Worm (Caenorhabditis elegans): Measurements from ENCODE around the gene F59A1.15.

The F59A1.15 gene

ce11 chrV:17722553-17722952, 38.9 kb upstream of the F59A1.15 start:
- TF ChIP-seq fkh-2 (tag; optimal IDR thresholded peaks at IDR 0.05) (no peak), nhr-23 (tag; optimal IDR thresholded peaks at IDR 0.05) (no peak), nhr-12 (tag; optimal IDR thresholded peaks at IDR 0.05) (no peak), ama-1 (optimal IDR thresholded peaks at IDR 0.05) (no peak), nhr-28 (tag; optimal IDR thresholded peaks at IDR 0.05) (no peak), aly-2 (tag; optimal IDR thresholded peaks at IDR 0.05) (no peak), egl-27 (tag; optimal IDR thresholded peaks at IDR 0.05) (no peak), jun-1 (tag; optimal IDR thresholded peaks at IDR 0.05) (no peak), lsy-12 (tag; optimal IDR thresholded peaks at IDR 0.05) (no peak), ceh-16 (tag; optimal IDR thresholded peaks at IDR 0.05) (no peak)

ce11 chrV:17721709-17722108, 38.0 kb upstream of the F59A1.15 start:
- peak; percentile 98 for TF ChIP-seq pqm-1 (tag; optimal IDR thresholded peaks at IDR 0.05)
- TF ChIP-seq ZK546.5 (tag; optimal IDR thresholded peaks at IDR 0.05): no peak
- no peak for TF ChIP-seq R02D3.7 (tag; optimal IDR thresholded peaks at IDR 0.05)
- peak; percentile 35 for TF ChIP-seq egl-27 (tag; optimal IDR thresholded peaks at IDR 0.05)
- TF ChIP-seq elt-2 (tag; optimal IDR thresholded peaks at IDR 0.05): peak; percentile 99
- TF ChIP-seq ceh-28 (tag; optimal IDR thresholded peaks at IDR 0.05): peak; percentile 19
- TF ChIP-seq jun-1 (tag; optimal IDR thresholded peaks at IDR 0.05): peak; percentile 84
- peak; percentile 47 for TF ChIP-seq pha-4 (tag; optimal IDR thresholded peaks at IDR 0.05)

ce11 chrV:17718647-17719046, 35.0 kb upstream of the F59A1.15 start, which contains the start of gene str-77:
Gene str-77 (plus strand): TSS chrV:17718947.
- TF ChIP-seq tbx-2 (tag; optimal IDR thresholded peaks at IDR 0.05): no peak
- no peak for TF ChIP-seq ZK546.5 (tag; optimal IDR thresholded peaks at IDR 0.05)
- no peak for TF ChIP-seq nhr-11 (tag; optimal IDR thresholded peaks at IDR 0.05)
- no peak for TF ChIP-seq eor-1 (tag; optimal IDR thresholded peaks at IDR 0.05)
- no peak for TF ChIP-seq elt-3 (tag; optimal IDR thresholded peaks at IDR 0.05)
- TF ChIP-seq sea-2 (GFP tag; optimal IDR thresholded peaks at IDR 0.05): no peak

- peak; percentile 97 for TF ChIP-seq elt-2 (tag; optimal IDR thresholded peaks at IDR 0.05)
- no peak for TF ChIP-seq snpc-4 (tag; optimal IDR thresholded peaks at IDR 0.05)
- TF ChIP-seq nhr-11 (tag; optimal IDR thresholded peaks at IDR 0.05): no peak
- TF ChIP-seq jun-1 (tag; optimal IDR thresholded peaks at IDR 0.05): no peak
- TF ChIP-seq pqm-1 (tag; optimal IDR thresholded peaks at IDR 0.05): peak; percentile 91
- no peak for TF ChIP-seq nhr-12 (tag; optimal IDR thresholded peaks at IDR 0.05)
- no peak for TF ChIP-seq nhr-67 (tag; optimal IDR thresholded peaks at IDR 0.05)
- no peak for TF ChIP-seq tbx-2 (tag; optimal IDR thresholded peaks at IDR 0.05)
- no peak for TF ChIP-seq egl-27 (tag; optimal IDR thresholded peaks at IDR 0.05)
- TF ChIP-seq hmg-11 (tag; optimal IDR thresholded peaks at IDR 0.05): no peak
- TF ChIP-seq nfya-1 (tag; optimal IDR thresholded peaks at IDR 0.05; ENCODE audit: insufficient read depth): no peak
- no peak for TF ChIP-seq ama-1 (optimal IDR thresholded peaks at IDR 0.05)
- TF ChIP-seq lsy-12 (tag; optimal IDR thresholded peaks at IDR 0.05): no peak
Measured at ce11 chrV:17714330-17714729, 30.7 kb upstream of the F59A1.15 start, which contains the start of gene twk-33. Gene twk-33 (minus strand): TSS chrV:17714377.

- TF ChIP-seq egl-5 (tag; optimal IDR thresholded peaks at IDR 0.05) (no peak), nhr-43 (tag; optimal IDR thresholded peaks at IDR 0.05; ENCODE audit: poor library complexity, severe bottlenecking) (no peak), daf-12 (tag; optimal IDR thresholded peaks at IDR 0.05) (no peak), eor-1 (tag; optimal IDR thresholded peaks at IDR 0.05) (no peak), lin-39 (tag; optimal IDR thresholded peaks at IDR 0.05) (no peak), jun-1 (tag; optimal IDR thresholded peaks at IDR 0.05) (no peak), fkh-2 (tag; optimal IDR thresholded peaks at IDR 0.05) (no peak), elt-1 (tag; optimal IDR thresholded peaks at IDR 0.05) (no peak), tbx-2 (tag; optimal IDR thresholded peaks at IDR 0.05) (no peak), ztf-4 (tag; optimal IDR thresholded peaks at IDR 0.05) (no peak), hmg-11 (tag; optimal IDR thresholded peaks at IDR 0.05) (no peak), zag-1 (tag; optimal IDR thresholded peaks at IDR 0.05) (no peak), ztf-11 (tag; optimal IDR thresholded peaks at IDR 0.05) (no peak)
Measured at ce11 chrV:17712349-17712748, 28.7 kb upstream of the F59A1.15 start.

- TF ChIP-seq unc-39 (tag; optimal IDR thresholded peaks at IDR 0.05): no peak
Measured at ce11 chrV:17707022-17707421, 23.4 kb upstream of the F59A1.15 start, which contains the start of gene srh-31. Gene srh-31 (plus strand): TSS chrV:17707322.
